Worm (Caenorhabditis elegans): Measurements from ENCODE around the gene C38C10.3.
A peak's percentile ranks its signal among the peaks of the same experiment; 100 is the strongest.

Gene C38C10.3

ce11 chrIII:9359060-9359459 lies 26.4 kb downstream of the C38C10.3 start, which contains the start of gene K04H4.5:
K04H4.5 (plus strand) TSS chrIII:9359360.
- TF ChIP-seq pqm-1 (tag; optimal IDR thresholded peaks at IDR 0.05) (no peak), npax-4 (tag; optimal IDR thresholded peaks at IDR 0.05) (no peak), tbx-2 (tag; optimal IDR thresholded peaks at IDR 0.05) (no peak), fax-1 (tag; optimal IDR thresholded peaks at IDR 0.05) (no peak), pag-3 (tag; optimal IDR thresholded peaks at IDR 0.05; ENCODE audit: borderline replicate concordance) (no peak), ceh-9 (tag; optimal IDR thresholded peaks at IDR 0.05) (no peak), dve-1 (tag; optimal IDR thresholded peaks at IDR 0.05) (no peak), unc-3 (GFP tag; conservative IDR thresholded peaks at IDR 0.05) (no peak), unc-3 (tag; optimal IDR thresholded peaks at IDR 0.05) (no peak)

ce11 chrIII:9355412-9355969 lies 30.0 kb downstream of the C38C10.3 start, which contains the start of gene chtb-1:
chtb-1 (minus strand) TSS chrIII:9355462.
- TF ChIP-seq tbx-2 (tag; optimal IDR thresholded peaks at IDR 0.05): no peak
- TF ChIP-seq che-1 (tag; optimal IDR thresholded peaks at IDR 0.05): no peak
- TF ChIP-seq unc-55 (GFP tag; optimal IDR thresholded peaks at IDR 0.05): no peak
- TF ChIP-seq ceh-22 (tag; optimal IDR thresholded peaks at IDR 0.05): no peak
- no peak for TF ChIP-seq pha-2 (tag; optimal IDR thresholded peaks at IDR 0.05)
- TF ChIP-seq sox-4 (tag; optimal IDR thresholded peaks at IDR 0.05): no peak
- no peak for TF ChIP-seq tbx-7 (tag; optimal IDR thresholded peaks at IDR 0.05)
- TF ChIP-seq ceh-34 (tag; optimal IDR thresholded peaks at IDR 0.05): no peak
- TF ChIP-seq pax-1 (tag; optimal IDR thresholded peaks at IDR 0.05): no peak
- no peak for TF ChIP-seq T23F11.4 (GFP tag; optimal IDR thresholded peaks at IDR 0.05)
- no peak for TF ChIP-seq ceh-45 (GFP tag; IDR thresholded peaks at IDR 0.05)
- TF ChIP-seq ceh-31 (tag; optimal IDR thresholded peaks at IDR 0.05): no peak
- no peak for TF ChIP-seq hlh-15 (tag; optimal IDR thresholded peaks at IDR 0.05)

- no peak for TF ChIP-seq ceh-19 (GFP tag; optimal IDR thresholded peaks at IDR 0.05)
- TF ChIP-seq hlh-30 (tag; optimal IDR thresholded peaks at IDR 0.05; ENCODE audit: insufficient read depth): peak; percentile 75
- TF ChIP-seq ceh-31 (tag; optimal IDR thresholded peaks at IDR 0.05): peak; percentile 6
- TF ChIP-seq sox-2 (GFP tag; IDR thresholded peaks at IDR 0.05): no peak
- peak; percentile 6 for TF ChIP-seq ceh-2 (tag; optimal IDR thresholded peaks at IDR 0.05)
- peak; percentile 5 for TF ChIP-seq ets-4 (tag; optimal IDR thresholded peaks at IDR 0.05)
- peak; percentile 98 for TF ChIP-seq pax-1 (tag; optimal IDR thresholded peaks at IDR 0.05)
Measured at ce11 chrIII:9353814-9354213, 31.6 kb downstream of the C38C10.3 start.

ce11 chrIII:9346722-9347121 lies 38.7 kb downstream of the C38C10.3 start:
- no peak for TF ChIP-seq hlh-15 (tag; optimal IDR thresholded peaks at IDR 0.05)
- TF ChIP-seq nhr-232 (tag; optimal IDR thresholded peaks at IDR 0.05): no peak
- no peak for TF ChIP-seq pag-3 (tag; optimal IDR thresholded peaks at IDR 0.05; ENCODE audit: borderline replicate concordance)
- TF ChIP-seq lin-11 (tag; optimal IDR thresholded peaks at IDR 0.05): no peak
- no peak for TF ChIP-seq pha-2 (tag; optimal IDR thresholded peaks at IDR 0.05)
- TF ChIP-seq ceh-19 (GFP tag; optimal IDR thresholded peaks at IDR 0.05): no peak
- no peak for TF ChIP-seq dmd-4 (tag; optimal IDR thresholded peaks at IDR 0.05; ENCODE audit: borderline replicate concordance)
- TF ChIP-seq eyg-1 (tag; optimal IDR thresholded peaks at IDR 0.05): no peak
- TF ChIP-seq madf-2 (tag; optimal IDR thresholded peaks at IDR 0.05): no peak
- TF ChIP-seq dve-1 (tag; optimal IDR thresholded peaks at IDR 0.05): no peak
- TF ChIP-seq hlh-30 (tag; optimal IDR thresholded peaks at IDR 0.05; ENCODE audit: insufficient read depth): no peak
- no peak for TF ChIP-seq hlh-13 (GFP tag; optimal IDR thresholded peaks at IDR 0.05)
- TF ChIP-seq sdc-2 (tag; optimal IDR thresholded peaks at IDR 0.05): no peak
- TF ChIP-seq lim-6 (tag; optimal IDR thresholded peaks at IDR 0.05): no peak
- TF ChIP-seq elt-2 (tag; optimal IDR thresholded peaks at IDR 0.05): no peak
- TF ChIP-seq ttx-3 (tag; optimal IDR thresholded peaks at IDR 0.05): no peak
- TF ChIP-seq mec-3 (tag; optimal IDR thresholded peaks at IDR 0.05; ENCODE audit: borderline replicate concordance): no peak
